Worm (Caenorhabditis elegans) whole organism, L3 larva: Measurements from ENCODE around the gene idhg-1.

Experiments used
- ceh-82 ChIP-seq: fragments of 150-350 bp; optimal IDR thresholded peaks from 2 replicates; lab custom pipeline; 2014; ENCODE audit warnings: missing biosample characterization, missing genetic modification characterization
- daf-12 ChIP-seq: fragments of 150-350 bp; optimal IDR thresholded peaks from 2 replicates; lab custom pipeline; 2014; ENCODE audit warnings: missing biosample characterization, missing genetic modification reagents, missing genetic modification characterization
- lin-15B ChIP-seq: fragments of 150-350 bp; optimal IDR thresholded peaks from 2 replicates; lab custom pipeline; 2014; ENCODE audit warnings: missing biosample characterization, missing genetic modification characterization
- nhr-11 ChIP-seq: fragments of 150-350 bp; optimal IDR thresholded peaks from 2 replicates; lab custom pipeline; 2014; ENCODE audit warnings: missing biosample characterization, missing genetic modification characterization
- unc-62 ChIP-seq: fragments of 150-350 bp; sonication (generic microtip); optimal IDR thresholded peaks from 4 replicates; lab custom pipeline; 2014; ENCODE audit warnings: missing biosample characterization, missing genetic modification reagents, missing genetic modification characterization
- ztf-11 ChIP-seq: fragments of 150-350 bp; optimal IDR thresholded peaks from 2 replicates; lab custom pipeline; 2014; ENCODE audit warnings: missing biosample characterization, missing genetic modification characterization

DNA sequence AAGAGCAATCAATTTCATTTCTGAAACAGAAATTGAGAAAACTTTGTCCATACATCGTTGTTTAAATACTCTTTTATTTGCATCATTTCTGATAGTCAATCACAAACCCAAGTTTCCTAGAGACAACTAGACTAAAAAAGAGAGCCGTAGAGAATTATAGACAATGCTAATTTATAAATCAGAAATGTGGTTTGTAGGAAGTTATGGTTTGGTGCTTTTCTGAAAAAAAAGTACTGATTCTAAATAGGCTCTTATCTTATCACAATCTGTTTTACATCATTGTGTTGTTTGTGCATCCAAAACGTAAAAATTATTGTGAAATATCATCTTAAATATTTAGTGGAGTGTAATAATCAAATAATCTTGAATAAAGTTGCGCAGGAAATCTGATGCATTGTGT lies 28.0 kb upstream of the idhg-1 start, which contains the start of gene ugt-62:
- no peak for TF ChIP-seq lin-15B
- no peak for TF ChIP-seq unc-62 (GFP tag; lab: Kevin White, UChicago)
- no peak for TF ChIP-seq ztf-11 (tag; lab: Kevin White, UChicago)
- no peak for TF ChIP-seq nhr-11 (tag; lab: Kevin White, UChicago)
- TF ChIP-seq ceh-82 (tag; lab: Kevin White, UChicago) = no peak
- TF ChIP-seq daf-12 = no peak
